Worm (Caenorhabditis elegans) whole organism, L3 larva: ENCODE results near the gene Y71H2B.2.

Source experiments
- R02D3.7 ChIP-seq: fragments of 150-350 bp; optimal IDR thresholded peaks from 2 replicates; lab custom pipeline; 2014; ENCODE audit warnings: missing biosample characterization, missing genetic modification characterization
- ZK546.5 ChIP-seq: sonication (generic microtip); optimal IDR thresholded peaks from 2 replicates; lab custom pipeline; 2017; ENCODE audit warnings: missing biosample characterization, missing genetic modification characterization
- aly-2 ChIP-seq: fragments of 150-350 bp; optimal IDR thresholded peaks from 2 replicates; lab custom pipeline; 2014; ENCODE audit warnings: missing biosample characterization, missing genetic modification characterization
- ama-1 ChIP-seq: fragments of 150-350 bp; optimal IDR thresholded peaks from 2 replicates; lab custom pipeline; 2018
- ceh-16 ChIP-seq: sonication (generic microtip); optimal IDR thresholded peaks from 2 replicates; lab custom pipeline; 2017; ENCODE audit warnings: missing biosample characterization, missing genetic modification characterization
- ceh-28 ChIP-seq: fragments of 150-350 bp; optimal IDR thresholded peaks from 2 replicates; lab custom pipeline; 2014; ENCODE audit warnings: missing biosample characterization, missing genetic modification reagents, missing genetic modification characterization
- ceh-82 ChIP-seq: fragments of 150-350 bp; optimal IDR thresholded peaks from 2 replicates; lab custom pipeline; 2014; ENCODE audit warnings: missing biosample characterization, missing genetic modification characterization
- ceh-9 ChIP-seq: sonication (generic microtip); optimal IDR thresholded peaks from 2 replicates; lab custom pipeline; 2018; ENCODE audit warnings: missing biosample characterization, missing genetic modification characterization
- daf-12 ChIP-seq: fragments of 150-350 bp; optimal IDR thresholded peaks from 2 replicates; lab custom pipeline; 2014; ENCODE audit warnings: missing biosample characterization, missing genetic modification reagents, missing genetic modification characterization
- egl-27 ChIP-seq: sonication (generic microtip); optimal IDR thresholded peaks from 4 replicates; lab custom pipeline; 2017; ENCODE audit warnings: missing biosample characterization, missing genetic modification reagents, missing genetic modification characterization
- egl-5 ChIP-seq: fragments of 150-350 bp; optimal IDR thresholded peaks from 2 replicates; lab custom pipeline; 2017; ENCODE audit warnings: missing biosample characterization, missing genetic modification reagents, missing genetic modification characterization, inconsistent platforms
- elt-1 ChIP-seq: fragments of 150-350 bp; optimal IDR thresholded peaks from 2 replicates; lab custom pipeline; 2014; ENCODE audit warnings: missing biosample characterization, missing genetic modification characterization
- elt-2 ChIP-seq: sonication (generic microtip); optimal IDR thresholded peaks from 2 replicates; lab custom pipeline; 2016; ENCODE audit warnings: missing genetic modification reagents, mild to moderate bottlenecking, missing genetic modification characterization, missing compliant biosample characterization
- elt-3 ChIP-seq, 3 experiments: fragments of 150-350 bp in 1 of 3; sonication (generic microtip) in 2 of 3; optimal IDR thresholded peaks; 2 replicates in 2 of 3; 4 replicates in 1 of 3; lab custom pipeline; 2014 to 2017; ENCODE audit warnings: missing biosample characterization in 3 of 3, missing genetic modification characterization in 3 of 3
- eor-1 ChIP-seq, 2 experiments: fragments of 150-350 bp; optimal IDR thresholded peaks; 2 replicates each; lab custom pipeline; 2014 to 2018; ENCODE audit warnings: missing biosample characterization in 2 of 2, missing genetic modification characterization in 2 of 2
- fkh-10 ChIP-seq: sonication (generic microtip); optimal IDR thresholded peaks from 2 replicates; lab custom pipeline; 2017; ENCODE audit warnings: missing biosample characterization, missing genetic modification reagents, missing genetic modification characterization
- fkh-2 ChIP-seq: fragments of 150-350 bp; optimal IDR thresholded peaks from 2 replicates; lab custom pipeline; 2014; ENCODE audit warnings: missing biosample characterization, missing genetic modification reagents, missing genetic modification characterization
- fos-1 ChIP-seq: fragments of 150-350 bp; optimal IDR thresholded peaks from 2 replicates; lab custom pipeline; 2014; ENCODE audit warnings: missing biosample characterization, missing genetic modification characterization
- hmg-11 ChIP-seq: sonication (generic microtip); optimal IDR thresholded peaks from 2 replicates; lab custom pipeline; 2016; ENCODE audit warnings: missing genetic modification characterization, missing compliant biosample characterization
- jun-1 ChIP-seq: fragments of 150-350 bp; optimal IDR thresholded peaks from 2 replicates; lab custom pipeline; 2014; ENCODE audit warnings: missing biosample characterization, missing genetic modification reagents, missing genetic modification characterization
- lin-15B ChIP-seq: fragments of 150-350 bp; optimal IDR thresholded peaks from 2 replicates; lab custom pipeline; 2014; ENCODE audit warnings: missing biosample characterization, missing genetic modification characterization
- lin-39 ChIP-seq: fragments of 150-350 bp; optimal IDR thresholded peaks from 2 replicates; lab custom pipeline; 2018; ENCODE audit warnings: missing biosample characterization, missing genetic modification reagents, missing genetic modification characterization
- lsy-12 ChIP-seq: sonication (generic microtip); optimal IDR thresholded peaks from 2 replicates; lab custom pipeline; 2016; ENCODE audit warnings: mild to moderate bottlenecking, missing genetic modification characterization, missing compliant biosample characterization
- mdl-1 ChIP-seq: fragments of 150-350 bp; optimal IDR thresholded peaks from 2 replicates; lab custom pipeline; 2014; ENCODE audit warnings: missing biosample characterization, missing genetic modification characterization
- mml-1 ChIP-seq: fragments of 150-350 bp; sonication (generic microtip); optimal IDR thresholded peaks from 3 replicates; lab custom pipeline; 2014; ENCODE audit warnings: missing biosample characterization, missing genetic modification characterization
- nfya-1 ChIP-seq: sonication (generic microtip); optimal IDR thresholded peaks from 2 replicates; lab custom pipeline; 2017; ENCODE audit warnings: missing genetic modification characterization, mild to moderate bottlenecking, missing compliant biosample characterization, antibody characterized with exemption, moderate library complexity; ENCODE audit not compliant: insufficient read depth
- nhr-11 ChIP-seq: fragments of 150-350 bp; optimal IDR thresholded peaks from 2 replicates; lab custom pipeline; 2014; ENCODE audit warnings: missing biosample characterization, missing genetic modification characterization
- nhr-12 ChIP-seq: fragments of 150-350 bp; optimal IDR thresholded peaks from 2 replicates; lab custom pipeline; 2014; ENCODE audit warnings: missing biosample characterization, missing genetic modification characterization
- nhr-23 ChIP-seq: fragments of 150-350 bp; optimal IDR thresholded peaks from 2 replicates; lab custom pipeline; 2014; ENCODE audit warnings: missing biosample characterization, missing genetic modification reagents, missing genetic modification characterization
- nhr-237 ChIP-seq: fragments of 150-350 bp; optimal IDR thresholded peaks from 2 replicates; lab custom pipeline; 2014; ENCODE audit warnings: missing biosample characterization, missing genetic modification characterization
- nhr-25 ChIP-seq: sonication (generic microtip); optimal IDR thresholded peaks from 2 replicates; lab custom pipeline; 2017; ENCODE audit warnings: missing biosample characterization, missing genetic modification characterization
- nhr-28 ChIP-seq: fragments of 150-350 bp; optimal IDR thresholded peaks from 2 replicates; lab custom pipeline; 2014; ENCODE audit warnings: missing biosample characterization, missing genetic modification characterization
- nhr-43 ChIP-seq: sonication (generic microtip); optimal IDR thresholded peaks from 2 replicates; lab custom pipeline; 2016; ENCODE audit warnings: mild to moderate bottlenecking, missing genetic modification characterization, missing compliant biosample characterization; ENCODE audit not compliant: poor library complexity, severe bottlenecking
- nhr-67 ChIP-seq: fragments of 150-350 bp; optimal IDR thresholded peaks from 2 replicates; lab custom pipeline; 2014; ENCODE audit warnings: missing biosample characterization, missing genetic modification characterization
- nhr-76 ChIP-seq: fragments of 150-350 bp; sonication (generic microtip); optimal IDR thresholded peaks from 5 replicates; lab custom pipeline; 2014; ENCODE audit warnings: missing biosample characterization, missing genetic modification characterization
- nhr-77 ChIP-seq: fragments of 150-350 bp; optimal IDR thresholded peaks from 2 replicates; lab custom pipeline; 2014; ENCODE audit warnings: missing biosample characterization, missing genetic modification characterization
- pha-4 ChIP-seq: fragments of 150-350 bp; optimal IDR thresholded peaks from 2 replicates; lab custom pipeline; 2014; ENCODE audit warnings: missing biosample characterization, missing genetic modification reagents, missing genetic modification characterization
- pqm-1 ChIP-seq: fragments of 150-350 bp; optimal IDR thresholded peaks from 2 replicates; lab custom pipeline; 2017; ENCODE audit warnings: missing biosample characterization, missing genetic modification characterization, inconsistent platforms
- sea-2 ChIP-seq: fragments of 150-350 bp; sonication (generic microtip); optimal IDR thresholded peaks from 4 replicates; lab custom pipeline; 2014; ENCODE audit warnings: missing biosample characterization, missing genetic modification reagents, missing genetic modification characterization
- skn-1 ChIP-seq: fragments of 150-350 bp; optimal IDR thresholded peaks from 2 replicates; lab custom pipeline; 2014; ENCODE audit warnings: missing biosample characterization, missing genetic modification characterization
- snpc-4 ChIP-seq: fragments of 150-350 bp; optimal IDR thresholded peaks from 2 replicates; lab custom pipeline; 2014; ENCODE audit warnings: missing biosample characterization, missing genetic modification characterization
- tbx-2 ChIP-seq: sonication (generic microtip); optimal IDR thresholded peaks from 2 replicates; lab custom pipeline; 2016; ENCODE audit warnings: mild to moderate bottlenecking, missing genetic modification characterization, missing compliant biosample characterization
- unc-39 ChIP-seq: sonication (generic microtip); optimal IDR thresholded peaks from 4 replicates; lab custom pipeline; 2017; ENCODE audit warnings: missing biosample characterization, missing genetic modification characterization
- unc-62 ChIP-seq: fragments of 150-350 bp; sonication (generic microtip); optimal IDR thresholded peaks from 4 replicates; lab custom pipeline; 2014; ENCODE audit warnings: missing biosample characterization, missing genetic modification reagents, missing genetic modification characterization
- zag-1 ChIP-seq: fragments of 150-350 bp; optimal IDR thresholded peaks from 2 replicates; lab custom pipeline; 2014; ENCODE audit warnings: missing biosample characterization, missing genetic modification characterization
- ztf-11 ChIP-seq: fragments of 150-350 bp; optimal IDR thresholded peaks from 2 replicates; lab custom pipeline; 2014; ENCODE audit warnings: missing biosample characterization, missing genetic modification characterization
- ztf-4 ChIP-seq: fragments of 150-350 bp; optimal IDR thresholded peaks from 2 replicates; lab custom pipeline; 2014; ENCODE audit warnings: missing biosample characterization, missing genetic modification characterization

Y71H2B.2 gene

DNA sequence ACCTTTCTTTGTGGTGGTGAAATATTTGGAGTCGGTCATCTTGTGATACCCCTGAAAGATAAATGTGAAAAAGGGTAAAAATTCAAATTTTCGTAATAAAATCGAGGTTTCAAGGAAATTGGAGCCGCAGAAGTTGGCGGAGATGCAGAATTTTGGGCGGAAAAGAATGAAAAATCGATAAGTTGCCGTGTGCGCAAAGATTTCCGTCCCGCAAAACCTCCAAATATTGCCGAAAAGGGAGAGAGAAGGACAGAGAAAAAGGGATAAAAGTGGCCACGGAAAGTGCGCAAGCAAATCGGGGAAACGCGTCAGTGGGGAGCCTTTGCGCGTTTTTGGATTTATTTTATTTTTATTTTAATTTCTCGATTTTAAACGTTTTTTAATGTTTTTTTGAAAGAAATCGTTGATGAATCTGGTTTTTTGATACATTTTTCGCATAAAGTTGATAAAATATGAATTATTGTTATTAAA, 26.0 kb upstream of the Y71H2B.2 start, which contains the start of gene apb-1:
apb-1 (minus strand) TSS at position 51 of the 471 bp plus-strand sequence.
- TF ChIP-seq mdl-1 (tag; lab: Kevin White, UChicago) (no peak), daf-12 (tag; lab: Kevin White, UChicago) (no peak), mml-1 (tag; lab: Kevin White, UChicago) (no peak), eor-1 (tag; optimal IDR thresholded peaks at IDR 0.05; lab: Kevin White, UChicago) (no peak), ztf-11 (tag; lab: Kevin White, UChicago) (no peak), nhr-77 (tag; lab: Kevin White, UChicago) (peak; percentile 62), hmg-11 (tag; lab: Kevin White, UChicago) (peak; percentile 96), elt-3 (tag; optimal IDR thresholded peaks at IDR 0.05; lab: Kevin White, UChicago) (no peak), nhr-12 (no peak), elt-1 (peak; percentile 42), skn-1 (tag; lab: Kevin White, UChicago) (peak; percentile 12), nhr-43 (no peak), elt-2 (tag; lab: Kevin White, UChicago) (peak; percentile 51), lin-39 (tag; lab: Kevin White, UChicago) (peak; percentile 83), ztf-4 (tag; lab: Kevin White, UChicago) (no peak), jun-1 (tag; lab: Kevin White, UChicago) (peak; percentile 28), nhr-11 (no peak), unc-39 (no peak), fkh-10 (peak; percentile 92), nfya-1 (tag; lab: Kevin White, UChicago) (peak; percentile 94), aly-2 (tag; lab: Kevin White, UChicago) (peak; percentile 9), nhr-25 (tag; lab: Kevin White, UChicago) (peak; percentile 61), lsy-12 (tag; lab: Kevin White, UChicago) (no peak), unc-62 (GFP tag; lab: Kevin White, UChicago) (no peak), zag-1 (no peak), ceh-9 (tag; lab: Kevin White, UChicago) (no peak), snpc-4 (tag; lab: Kevin White, UChicago) (peak; percentile 85), fos-1 (no peak), pha-4 (peak; percentile 96), nhr-28 (tag; lab: Kevin White, UChicago) (no peak), sea-2 (peak; percentile 90), ceh-28 (peak; percentile 86), fkh-2 (tag; lab: Kevin White, UChicago) (no peak), ZK546.5 (no peak), lin-15B (tag; lab: Kevin White, UChicago) (peak; percentile 91), pqm-1 (tag; lab: Kevin White, UChicago) (peak; percentile 37), ama-1 (lab: Kevin White, UChicago) (peak; percentile 21), nhr-237 (tag; lab: Kevin White, UChicago) (no peak), egl-5 (tag; lab: Kevin White, UChicago) (peak; percentile 88), ceh-82 (tag; lab: Kevin White, UChicago) (peak; percentile 77), ceh-16 (tag; lab: Kevin White, UChicago) (no peak), egl-27 (tag; lab: Kevin White, UChicago) (no peak), nhr-67 (tag; lab: Kevin White, UChicago) (no peak), nhr-76 (tag; lab: Kevin White, UChicago) (peak; percentile 5), R02D3.7 (peak; percentile 86), nhr-23 (peak; percentile 96), tbx-2 (peak; percentile 93)
